Worm (Caenorhabditis elegans) whole organism, L1 larva: ENCODE measurements around the gene srh-219.

Source experiments
- ama-1 ChIP-seq: fragments of 150-350 bp; optimal IDR thresholded peaks from 2 replicates; lab custom pipeline; 2014
- ces-1 ChIP-seq: fragments of 150-350 bp; optimal IDR thresholded peaks from 2 replicates; lab custom pipeline; 2014; ENCODE audit warnings: missing biosample characterization, missing genetic modification reagents, missing genetic modification characterization
- fos-1 ChIP-seq: fragments of 150-350 bp; optimal IDR thresholded peaks from 2 replicates; lab custom pipeline; 2014; ENCODE audit warnings: missing biosample characterization, missing genetic modification characterization
- mdl-1 ChIP-seq, 2 experiments: fragments of 150-350 bp; optimal IDR thresholded peaks; 2 replicates each; lab custom pipeline; 2014 to 2017; ENCODE audit warnings: missing biosample characterization in 2 of 2, missing genetic modification characterization in 2 of 2, inconsistent platforms in 1 of 2
- nhr-11 ChIP-seq: fragments of 150-350 bp; optimal IDR thresholded peaks from 2 replicates; lab custom pipeline; 2014; ENCODE audit warnings: missing biosample characterization, missing genetic modification characterization
- nhr-76 ChIP-seq: sonication (generic microtip); optimal IDR thresholded peaks from 2 replicates; lab custom pipeline; 2017; ENCODE audit warnings: missing biosample characterization, missing genetic modification characterization
- unc-62 ChIP-seq: fragments of 150-350 bp; optimal IDR thresholded peaks from 2 replicates; lab custom pipeline; 2014; ENCODE audit warnings: missing biosample characterization, missing genetic modification reagents, missing genetic modification characterization
- ztf-11 ChIP-seq, 2 experiments: sonication (generic microtip); optimal IDR thresholded peaks; 2 replicates each; lab custom pipeline; 2016 to 2017; ENCODE audit warnings: missing genetic modification characterization in 2 of 2, missing biosample characterization in 1 of 2, missing compliant biosample characterization in 1 of 2

ce11 chrV:15533096-15533495, 37.8 kb downstream of the srh-219 start, which contains the start of gene F21A3.11:
- TF ChIP-seq unc-62 (GFP tag; lab: Kevin White, UChicago) (no peak), ces-1 (no peak), nhr-11 (no peak), ztf-11 (tag; optimal IDR thresholded peaks at IDR 0.05; lab: Kevin White, UChicago) (no peak), ama-1 (no peak), mdl-1 (tag; optimal IDR thresholded peaks at IDR 0.05; lab: Kevin White, UChicago) (no peak), fos-1 (no peak), nhr-76 (tag; lab: Kevin White, UChicago) (no peak)
